Worm (Caenorhabditis elegans): Measurements from ENCODE around the gene cept-2.

cept-2 gene

ce11 chrV:14393504-14393903 lies 45.9 kb downstream of the cept-2 start, which contains the start of gene C15H11.1:
C15H11.1 (plus strand) TSS chrV:14393804.
- TF ChIP-seq vab-15 (tag; optimal IDR thresholded peaks at IDR 0.05) (no peak), jun-1 (tag; optimal IDR thresholded peaks at IDR 0.05) (no peak), alr-1 (tag; optimal IDR thresholded peaks at IDR 0.05; ENCODE audit: borderline replicate concordance) (no peak), zag-1 (tag; optimal IDR thresholded peaks at IDR 0.05) (no peak), nhr-90 (tag; optimal IDR thresholded peaks at IDR 0.05; ENCODE audit: poor library complexity) (no peak), mef-2 (tag; optimal IDR thresholded peaks at IDR 0.05) (no peak), nhr-28 (tag; optimal IDR thresholded peaks at IDR 0.05) (no peak), ceh-8 (GFP tag; optimal IDR thresholded peaks at IDR 0.05) (no peak), ceh-88 (GFP tag; IDR thresholded peaks at IDR 0.05) (no peak), nhr-237 (tag; optimal IDR thresholded peaks at IDR 0.05) (no peak), mep-1 (tag; optimal IDR thresholded peaks at IDR 0.05) (no peak)

- TF ChIP-seq ceh-90 (tag; optimal IDR thresholded peaks at IDR 0.05): no peak
These were observed 47.2 kb downstream of the cept-2 start, which contains the start of gene C15H11.13 for ce11 chrV:14394743-14395142. C15H11.13 (plus strand) TSS chrV:14395043.

- no peak for TF ChIP-seq jun-1 (tag; optimal IDR thresholded peaks at IDR 0.05)
- TF ChIP-seq ets-5 (GFP tag; IDR thresholded peaks at IDR 0.05): no peak
- TF ChIP-seq snu-23 (GFP tag; optimal IDR thresholded peaks at IDR 0.05): no peak
- no peak for TF ChIP-seq pqm-1 (tag; optimal IDR thresholded peaks at IDR 0.05)
- no peak for TF ChIP-seq nhr-47 (tag; optimal IDR thresholded peaks at IDR 0.05)
- TF ChIP-seq C16A3.4 (tag; optimal IDR thresholded peaks at IDR 0.05): no peak
- TF ChIP-seq nhr-11 (tag; optimal IDR thresholded peaks at IDR 0.05): no peak
- TF ChIP-seq F16B12.6 (tag; optimal IDR thresholded peaks at IDR 0.05): no peak
- TF ChIP-seq efl-1 (optimal IDR thresholded peaks at IDR 0.05): no peak
- TF ChIP-seq efl-1 (GFP tag; optimal IDR thresholded peaks at IDR 0.05 in 1 of 2): no peak
- TF ChIP-seq nhr-20 (tag; optimal IDR thresholded peaks at IDR 0.05): no peak
- no peak for TF ChIP-seq pax-3 (tag; optimal IDR thresholded peaks at IDR 0.05)
- no peak for TF ChIP-seq elt-3 (tag; optimal IDR thresholded peaks at IDR 0.05)
- TF ChIP-seq sptf-1 (tag; optimal IDR thresholded peaks at IDR 0.05): no peak
These were observed 48.6 kb downstream of the cept-2 start for ce11 chrV:14396123-14396669.
